Worm (Caenorhabditis elegans): ENCODE measurements around the gene ndx-9.
A peak's percentile ranks its signal among the peaks of the same experiment; 100 is the strongest.

Gene ndx-9

ce11 chrIV:11011920-11012319, at the start of gene ndx-9:
Gene ndx-9, minus strand, starts transcription at chrIV:11012020.
- no peak for TF ChIP-seq egl-44 (GFP tag; IDR thresholded peaks at IDR 0.05)
- TF ChIP-seq mcd-1 (GFP tag; IDR thresholded peaks at IDR 0.05) = no peak
- TF ChIP-seq unc-130 (GFP tag; optimal IDR thresholded peaks at IDR 0.05) = no peak
- TF ChIP-seq ceh-58 (GFP tag; IDR thresholded peaks at IDR 0.05) = no peak
- TF ChIP-seq ztf-22 (GFP tag; optimal IDR thresholded peaks at IDR 0.05) = no peak
- no peak for TF ChIP-seq F37B4.10 (GFP tag; IDR thresholded peaks at IDR 0.05)
- no peak for TF ChIP-seq D2030.7 (GFP tag; IDR thresholded peaks at IDR 0.05)
- no peak for TF ChIP-seq F49E8.2 (tag; optimal IDR thresholded peaks at IDR 0.05; ENCODE audit: insufficient read depth)
- no peak for TF ChIP-seq nfya-2 (GFP tag; IDR thresholded peaks at IDR 0.05)
- no peak for TF ChIP-seq rec-8 (tag; optimal IDR thresholded peaks at IDR 0.05)
- no peak for TF ChIP-seq attf-3 (GFP tag; conservative IDR thresholded peaks at IDR 0.05)
- TF ChIP-seq hmg-1.2 (GFP tag; IDR thresholded peaks at IDR 0.05) = no peak
- no peak for TF ChIP-seq nhr-27 (tag; optimal IDR thresholded peaks at IDR 0.05)
- no peak for TF ChIP-seq unc-62 (GFP tag; optimal IDR thresholded peaks at IDR 0.05)
- no peak for TF ChIP-seq hrde-1 (tag; optimal IDR thresholded peaks at IDR 0.05; ENCODE audit: borderline replicate concordance)
- no peak for TF ChIP-seq rpc-1 (optimal IDR thresholded peaks at IDR 0.05)
- no peak for TF ChIP-seq rpc-1 (tag; optimal IDR thresholded peaks at IDR 0.05)
- no peak for TF ChIP-seq dpff-1 (tag; optimal IDR thresholded peaks at IDR 0.05)
- no peak for TF ChIP-seq ceh-40 (GFP tag; IDR thresholded peaks at IDR 0.05)

- TF ChIP-seq attf-3 (GFP tag; conservative IDR thresholded peaks at IDR 0.05) = no peak
- TF ChIP-seq rcor-1 (GFP tag; IDR thresholded peaks at IDR 0.05) = 0 out of 2 replicates have a peak, but pooled peaks have one; percentile 25
- TF ChIP-seq madf-10 (tag; optimal IDR thresholded peaks at IDR 0.05) = no peak
- TF ChIP-seq mcd-1 (GFP tag; IDR thresholded peaks at IDR 0.05) = peak; percentile 73
- TF ChIP-seq D2030.7 (GFP tag; IDR thresholded peaks at IDR 0.05) = peak; percentile 53; the same call in 1 of the 2 replicates
- no peak for TF ChIP-seq zfh-2 (GFP tag; conservative IDR thresholded peaks at IDR 0.05)
- TF ChIP-seq hmg-1.2 (GFP tag; IDR thresholded peaks at IDR 0.05) = peak; percentile 91
- peak; percentile 51; the same call in 1 of the 2 replicates for TF ChIP-seq F33H1.4 (GFP tag; IDR thresholded peaks at IDR 0.05)
- TF ChIP-seq madf-8 (GFP tag; conservative IDR thresholded peaks at IDR 0.05) = peak; percentile 20; the same call in 1 of the 2 replicates
- TF ChIP-seq madf-6 (GFP tag; IDR thresholded peaks at IDR 0.05) = peak; percentile 56; the same call in 1 of the 2 replicates
- TF ChIP-seq ceh-100 (GFP tag; IDR thresholded peaks at IDR 0.05) = peak; percentile 93
- TF ChIP-seq lsl-1 (GFP tag; optimal IDR thresholded peaks at IDR 0.05) = peak; percentile 60
Measured at ce11 chrIV:11053652-11054317, 42.0 kb upstream of the ndx-9 start, which contains the start of the genes F36H1.12 and lin-3. Gene F36H1.12, minus strand, starts transcription at chrIV:11053702. Gene lin-3, plus strand, starts transcription at chrIV:11054308.

- TF ChIP-seq F49E8.2 (tag; optimal IDR thresholded peaks at IDR 0.05; ENCODE audit: insufficient read depth) (no peak), hsf-1 (GFP tag; IDR thresholded peaks at IDR 0.05) (no peak), ztf-22 (GFP tag; optimal IDR thresholded peaks at IDR 0.05) (no peak), repo-1 (tag; optimal IDR thresholded peaks at IDR 0.05) (no peak), dpl-1 (GFP tag; optimal IDR thresholded peaks at IDR 0.05) (no peak), tbp1 (GFP tag; optimal IDR thresholded peaks at IDR 0.05) (no peak), lin-54 (GFP tag; optimal IDR thresholded peaks at IDR 0.05) (no peak), tlf-1 (GFP tag; optimal IDR thresholded peaks at IDR 0.05) (no peak), F23B12.7 (tag; optimal IDR thresholded peaks at IDR 0.05; ENCODE audit: insufficient read depth) (no peak), zfh-2 (GFP tag; conservative IDR thresholded peaks at IDR 0.05) (no peak)
Measured at ce11 chrIV:11051963-11052362, 40.1 kb upstream of the ndx-9 start.
